Fruit fly (Drosophila melanogaster): ENCODE measurements around the gene Gagr.

Gene Gagr

dm6 chr3L:16356171-16356765 lies 38.1 kb upstream of the Gagr start (continued):
- TF ChIP-seq CG13775 (GFP tag; optimal IDR thresholded peaks at IDR 0.05), result no peak
- no peak for TF ChIP-seq CG8944 (GFP tag; optimal IDR thresholded peaks at IDR 0.05)
- TF ChIP-seq CG14860 (GFP tag; IDR thresholded peaks at IDR 0.05; ENCODE audit: partially characterized antibody), result no peak
- no peak for TF ChIP-seq sima (GFP tag; optimal IDR thresholded peaks at IDR 0.05)
- TF ChIP-seq lab (GFP tag; optimal IDR thresholded peaks at IDR 0.05), result no peak
- TF ChIP-seq D (optimal IDR thresholded peaks at IDR 0.05), result no peak
- TF ChIP-seq D (GFP tag; optimal IDR thresholded peaks at IDR 0.05), result no peak
- no peak for TF ChIP-seq CG17186 (GFP tag; optimal IDR thresholded peaks at IDR 0.05)
- no peak for TF ChIP-seq HLH54F (GFP tag; optimal IDR thresholded peaks at IDR 0.05)
- TF ChIP-seq aop (GFP tag; IDR thresholded peaks at IDR 0.05), result no peak
- 0 out of 2 replicates have a peak, but pooled peaks have one; percentile 14 for TF ChIP-seq rib (GFP tag; IDR thresholded peaks at IDR 0.05)

- TF ChIP-seq corto (GFP tag; optimal IDR thresholded peaks at IDR 0.05) (no peak), CG14441 (GFP tag; IDR thresholded peaks at IDR 0.05) (0 out of 2 replicates have a peak, but pooled peaks have one; percentile 34), CG11247 (GFP tag; IDR thresholded peaks at IDR 0.05) (no peak), CG12942 (GFP tag; optimal IDR thresholded peaks at IDR 0.05) (no peak), Pdp1 (GFP tag; optimal IDR thresholded peaks at IDR 0.05) (peak in 1 of 2 experiments; percentile 90), CG13424 (tag; optimal IDR thresholded peaks at IDR 0.05) (no peak)
Observed at dm6 chr3L:16357187-16357728, 37.1 kb upstream of the Gagr start.

dm6 chr3L:16357860-16358259 lies 36.5 kb upstream of the Gagr start:
- TF ChIP-seq CG14014 (GFP tag; IDR thresholded peaks at IDR 0.05) (no peak), Hr3 (GFP tag; optimal IDR thresholded peaks at IDR 0.05) (no peak), NC2β (GFP tag; optimal IDR thresholded peaks at IDR 0.05) (no peak), CG2120 (GFP tag; optimal IDR thresholded peaks at IDR 0.05) (peak; percentile 11), Dfd (GFP tag; optimal IDR thresholded peaks at IDR 0.05) (no peak), CG7839 (tag; optimal IDR thresholded peaks at IDR 0.05) (no peak), danr (GFP tag; IDR thresholded peaks at IDR 0.05) (no peak), row (GFP tag; IDR thresholded peaks at IDR 0.05) (0 out of 3 replicates have a peak, but pooled peaks have one; percentile 20), Med (GFP tag) (peak; percentile 74), CkIIα-i1 (GFP tag; IDR thresholded peaks at IDR 0.05) (no peak), CG30431 (GFP tag; optimal IDR thresholded peaks at IDR 0.05) (no peak), Sry-δ (GFP tag; optimal IDR thresholded peaks at IDR 0.05) (no peak), BEAF-32 (GFP tag; optimal IDR thresholded peaks at IDR 0.05) (no peak), CoRest (tag; optimal IDR thresholded peaks at IDR 0.05) (no peak), CG4404 (GFP tag; IDR thresholded peaks at IDR 0.05) (no peak), sens (GFP tag) (peak; percentile 11), abd-A (tag; optimal IDR thresholded peaks at IDR 0.05) (no peak), BtbVII (GFP tag; optimal IDR thresholded peaks at IDR 0.05) (no peak), CG9932 (GFP tag; IDR thresholded peaks at IDR 0.05) (no peak), CG42726 (GFP tag; IDR thresholded peaks at IDR 0.05; ENCODE audit: partially characterized antibody) (no peak), CG5180 (GFP tag; optimal IDR thresholded peaks at IDR 0.05) (no peak), Vsx1 (GFP tag; optimal IDR thresholded peaks at IDR 0.05) (no peak), Taf1 (GFP tag; IDR thresholded peaks at IDR 0.05) (0 out of 2 replicates have a peak, but pooled peaks have one; percentile 20), ap (GFP tag; IDR thresholded peaks at IDR 0.05) (no peak), ci (GFP tag; IDR thresholded peaks at IDR 0.05) (no peak), zfh1 (GFP tag; IDR thresholded peaks at IDR 0.05) (no peak)

All from whole organism, embryonic.